Worm (Caenorhabditis elegans) whole organism, L2 larva: ENCODE data around the gene F58A3.4.

Source experiments
- R02D3.7 ChIP-seq: fragments of 150-350 bp; optimal IDR thresholded peaks from 2 replicates; lab custom pipeline; 2014; ENCODE audit warnings: missing biosample characterization, missing genetic modification characterization
- Y55F3AM.14 ChIP-seq: fragments of 200-800 bp; sonication (Bioruptor generic); optimal IDR thresholded peaks from 2 replicates; lab custom pipeline; 2018; ENCODE audit warnings: mild to moderate bottlenecking, missing genetic modification characterization, missing compliant biosample characterization
- egl-27 ChIP-seq: sonication (generic microtip); optimal IDR thresholded peaks from 3 replicates; lab custom pipeline; 2017; ENCODE audit warnings: missing biosample characterization, missing genetic modification reagents, missing genetic modification characterization
- elt-3 ChIP-seq: sonication (generic microtip); optimal IDR thresholded peaks from 2 replicates; lab custom pipeline; 2017; ENCODE audit warnings: missing biosample characterization, missing genetic modification characterization
- lin-39 ChIP-seq: fragments of 150-350 bp; optimal IDR thresholded peaks from 2 replicates; lab custom pipeline; 2014; ENCODE audit warnings: missing biosample characterization, missing genetic modification reagents, missing genetic modification characterization
- nhr-10 ChIP-seq: sonication (generic microtip); optimal IDR thresholded peaks from 2 replicates; lab custom pipeline; 2017; ENCODE audit warnings: missing biosample characterization, missing genetic modification characterization
- nhr-23 ChIP-seq: fragments of 150-350 bp; optimal IDR thresholded peaks from 2 replicates; lab custom pipeline; 2014; ENCODE audit warnings: missing biosample characterization, missing genetic modification reagents, missing genetic modification characterization
- snpc-4 ChIP-seq: fragments of 150-350 bp; optimal IDR thresholded peaks from 2 replicates; lab custom pipeline; 2014; ENCODE audit warnings: missing biosample characterization, missing genetic modification characterization
- zag-1 ChIP-seq: fragments of 150-350 bp; optimal IDR thresholded peaks from 2 replicates; lab custom pipeline; 2014; ENCODE audit warnings: missing biosample characterization, missing genetic modification characterization

DNA sequence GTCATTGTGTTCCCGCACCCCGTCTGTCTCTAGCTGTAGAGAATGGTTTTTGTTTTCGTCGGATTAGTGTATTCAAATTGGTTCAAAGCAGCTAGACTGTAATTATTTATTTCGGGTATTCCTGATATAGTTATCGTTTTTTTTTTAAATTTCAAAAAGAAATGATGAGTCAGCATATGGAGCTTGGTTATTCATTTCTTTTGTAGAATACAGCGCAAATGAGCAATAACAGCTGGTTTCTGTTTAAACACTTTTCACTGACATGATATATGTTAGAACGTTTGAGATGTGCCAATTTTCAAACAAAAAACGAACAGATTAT is 19.6 kb downstream of the F58A3.4 start:
- TF ChIP-seq R02D3.7 (tag; lab: Kevin White, UChicago) (no peak), zag-1 (tag; lab: Kevin White, UChicago) (no peak), egl-27 (tag; lab: Kevin White, UChicago) (no peak), Y55F3AM.14 (GFP tag; lab: Kevin White, UChicago) (no peak), snpc-4 (tag; lab: Kevin White, UChicago) (no peak), nhr-10 (no peak), nhr-23 (tag; lab: Kevin White, UChicago) (no peak), elt-3 (tag; lab: Kevin White, UChicago) (no peak), lin-39 (tag; lab: Kevin White, UChicago) (no peak)
